Worm (Caenorhabditis elegans) whole organism, midembryonic: Measurements from ENCODE around the gene T10H9.8.

ENCODE experiments used
- cog-1 ChIP-seq: sonication (generic microtip); optimal IDR thresholded peaks from 2 replicates; lab custom pipeline; 2016; ENCODE audit warnings: missing genetic modification characterization, missing compliant biosample characterization
- flt-1 ChIP-seq: fragments of 200-800 bp; sonication (Bioruptor generic); IDR thresholded peaks from 2 replicates; pipeline ENCODE4 v1.3.6; 2022; ENCODE audit warnings: missing genetic modification characterization, missing compliant biosample characterization
- med-1 ChIP-seq: sonication (generic microtip); optimal IDR thresholded peaks from 2 replicates; lab custom pipeline; 2017; ENCODE audit warnings: missing genetic modification characterization, mild to moderate bottlenecking, missing compliant biosample characterization, antibody characterized with exemption, missing genetic modification reagents; ENCODE audit not compliant: insufficient read depth
- ref-1 ChIP-seq: fragments of 200-800 bp; sonication (Bioruptor generic); conservative IDR thresholded peaks from 2 replicates; pipeline ENCODE4 v1.3.6; 2022; ENCODE audit warnings: missing genetic modification reagents, missing genetic modification characterization, missing compliant biosample characterization
- tab-1 ChIP-seq: fragments of 200-800 bp; sonication (Bioruptor generic); IDR thresholded peaks from 2 replicates; pipeline ENCODE4 v1.3.6; 2022; ENCODE audit warnings: missing genetic modification characterization, missing compliant biosample characterization
- ztf-23 ChIP-seq: fragments of 200-800 bp; sonication (Bioruptor generic); IDR thresholded peaks from 2 replicates; pipeline ENCODE4 v1.3.6; 2022; ENCODE audit warnings: missing genetic modification reagents, missing genetic modification characterization, missing compliant biosample characterization

- TF ChIP-seq cog-1 (tag; lab: Kevin White, UChicago) (no peak), ztf-23 (GFP tag; lab: Robert Waterston, UW) (no peak), flt-1 (GFP tag; lab: Robert Waterston, UW) (no peak), ref-1 (GFP tag; lab: Robert Waterston, UW) (no peak), tab-1 (no peak), med-1 (GFP tag; lab: Kevin White, UChicago) (no peak)
Measured at ce11 chrV:6611058-6611457, 41.1 kb upstream of the T10H9.8 start, which contains the start of gene gon-14.
